Fruit fly (Drosophila melanogaster): ENCODE measurements around the gene RabGGTb.

RabGGTb gene

DNA sequence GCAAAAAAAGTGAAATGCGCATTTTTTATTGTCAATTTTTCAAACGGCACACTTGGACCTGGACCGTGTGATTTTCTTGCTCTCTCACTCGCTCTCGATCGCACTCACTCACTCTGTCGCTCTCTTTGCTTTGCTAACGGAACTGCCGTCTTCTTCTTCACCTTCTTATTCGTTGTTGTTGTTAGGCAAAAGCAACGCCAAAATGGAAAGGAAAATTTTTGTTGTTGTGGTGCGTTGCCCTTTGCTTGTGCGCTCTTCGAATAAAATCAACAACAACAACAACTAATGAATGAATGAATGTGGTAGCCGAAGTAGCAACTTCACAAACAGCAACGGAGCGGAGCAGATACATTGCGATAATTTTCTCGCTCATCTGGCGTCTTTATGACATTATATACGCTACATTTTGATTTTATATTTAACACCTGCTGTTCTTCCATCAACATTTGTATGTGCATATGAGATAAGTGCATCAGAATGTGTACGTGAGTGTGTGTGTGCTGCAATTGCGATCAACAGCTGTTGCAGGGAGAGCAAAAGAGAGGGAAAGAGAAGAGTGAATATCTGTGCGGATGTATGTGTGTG, 10.0 kb downstream of the RabGGTb start:
- TF ChIP-seq CG31388 (GFP tag; optimal IDR thresholded peaks at IDR 0.05) (no peak), sqz (GFP tag; optimal IDR thresholded peaks at IDR 0.05) (peak; percentile 42), Dfd (GFP tag; optimal IDR thresholded peaks at IDR 0.05) (no peak), rib (GFP tag; IDR thresholded peaks at IDR 0.05) (peak; percentile 42; the same call in 1 of the 2 replicates), grau (tag; optimal IDR thresholded peaks at IDR 0.05) (no peak), CG13624 (GFP tag; optimal IDR thresholded peaks at IDR 0.05) (no peak), eve (GFP tag; optimal IDR thresholded peaks at IDR 0.05) (peak in 1 of 2 experiments; percentile 84), nerfin-1 (tag; optimal IDR thresholded peaks at IDR 0.05) (peak; percentile 37), CG11723 (GFP tag; optimal IDR thresholded peaks at IDR 0.05) (no peak), Oaz (GFP tag; IDR thresholded peaks at IDR 0.05) (no peak), Fer2 (tag; optimal IDR thresholded peaks at IDR 0.05) (no peak), CG34224 (GFP tag; IDR thresholded peaks at IDR 0.05; ENCODE audit: partially characterized antibody) (peak; percentile 45; the same call in 2 of the 3 replicates), kni (GFP tag; optimal IDR thresholded peaks at IDR 0.05) (peak; percentile 52), cwo (GFP tag; optimal IDR thresholded peaks at IDR 0.05) (no peak), CG2875 (GFP tag; optimal IDR thresholded peaks at IDR 0.05) (no peak), CG31441 (GFP tag; IDR thresholded peaks at IDR 0.05) (no peak), CG34376 (GFP tag; optimal IDR thresholded peaks at IDR 0.05) (no peak), cg (GFP tag; optimal IDR thresholded peaks at IDR 0.05) (peak; percentile 84), CG17385 (GFP tag; optimal IDR thresholded peaks at IDR 0.05) (peak; percentile 90), HmgZ (tag; optimal IDR thresholded peaks at IDR 0.05) (no peak), CG7271 (tag; optimal IDR thresholded peaks at IDR 0.05) (no peak), Dek (tag; optimal IDR thresholded peaks at IDR 0.05) (no peak), ind (GFP tag; optimal IDR thresholded peaks at IDR 0.05) (no peak), crp (GFP tag; optimal IDR thresholded peaks at IDR 0.05) (peak in 1 of 2 experiments; percentile 31), jigr1 (GFP tag; IDR thresholded peaks at IDR 0.05) (no peak), insv (GFP tag; optimal IDR thresholded peaks at IDR 0.05) (peak in 1 of 2 experiments; percentile 8), CG30020 (tag; optimal IDR thresholded peaks at IDR 0.05) (no peak), CG9876 (GFP tag; optimal IDR thresholded peaks at IDR 0.05) (no peak), CG6683 (GFP tag; optimal IDR thresholded peaks at IDR 0.05) (no peak), sim (GFP tag; IDR thresholded peaks at IDR 0.05) (no peak), trem (tag; optimal IDR thresholded peaks at IDR 0.05) (peak; percentile 54), CG5180 (GFP tag; optimal IDR thresholded peaks at IDR 0.05) (peak; percentile 37), ftz-f1 (GFP tag; optimal IDR thresholded peaks at IDR 0.05) (no peak), CG2199 (GFP tag; IDR thresholded peaks at IDR 0.05) (0 out of 3 replicates have a peak, but pooled peaks have one; percentile 9), tll (GFP tag; optimal IDR thresholded peaks at IDR 0.05) (peak in 1 of 2 experiments; percentile 86), YL-1 (GFP tag; optimal IDR thresholded peaks at IDR 0.05) (no peak), sd (tag; optimal IDR thresholded peaks at IDR 0.05) (peak; percentile 44), Aef1 (GFP tag; IDR thresholded peaks at IDR 0.05) (peak; percentile 51), CG15479 (GFP tag; optimal IDR thresholded peaks at IDR 0.05) (peak; percentile 93), sens (GFP tag) (peak; percentile 28), Trl (optimal IDR thresholded peaks at IDR 0.05) (peak; percentile 70 to 86), Trl (GFP tag; optimal IDR thresholded peaks at IDR 0.05) (no peak), kah (GFP tag; optimal IDR thresholded peaks at IDR 0.05) (peak; percentile 36), twi (tag; optimal IDR thresholded peaks at IDR 0.05) (peak; percentile 75), pnt (GFP tag; optimal IDR thresholded peaks at IDR 0.05) (no peak), CG15696 (tag; optimal IDR thresholded peaks at IDR 0.05) (no peak), lbe (GFP tag; optimal IDR thresholded peaks at IDR 0.05) (peak; percentile 52), psq (GFP tag; optimal IDR thresholded peaks at IDR 0.05) (peak; percentile 30), CG1832 (GFP tag; optimal IDR thresholded peaks at IDR 0.05) (peak; percentile 66), CG17568 (GFP tag; optimal IDR thresholded peaks at IDR 0.05) (no peak)

Data from whole organism, embryonic.